Fruit fly (Drosophila melanogaster) whole organism, embryonic: ENCODE results near the gene RabX6.

Experiments used
- B-H1 ChIP-seq: fragments of 200-800 bp; sonication (Bioruptor generic); IDR thresholded peaks from 3 replicates; pipeline ENCODE4 v1.3.6; 2022; ENCODE audit warnings: missing biosample characterization, missing genetic modification characterization
- CG11456 ChIP-seq: fragments of 200-800 bp; sonication (Bioruptor generic); IDR thresholded peaks from 3 replicates; pipeline ENCODE4 v1.3.6; 2022; ENCODE audit warnings: missing biosample characterization, missing genetic modification characterization
- CG12236 ChIP-seq: fragments of 200-800 bp; sonication (Bioruptor generic); optimal IDR thresholded peaks from 2 replicates; lab custom pipeline; 2016; ENCODE audit warnings: missing biosample characterization, missing genetic modification characterization
- CG13296 ChIP-seq: fragments of 200-800 bp; sonication (Bioruptor generic); optimal IDR thresholded peaks from 3 replicates; lab custom pipeline; 2018; ENCODE audit warnings: missing biosample characterization, mild to moderate bottlenecking, missing genetic modification characterization
- CG13775 ChIP-seq: fragments of 200-800 bp; sonication (Bioruptor generic); optimal IDR thresholded peaks from 3 replicates; lab custom pipeline; 2017; ENCODE audit warnings: missing biosample characterization, mild to moderate bottlenecking, missing genetic modification characterization
- CG14965 ChIP-seq: fragments of 200-800 bp; sonication (Bioruptor generic); optimal IDR thresholded peaks from 2 replicates; lab custom pipeline; 2016; ENCODE audit warnings: missing biosample characterization, missing genetic modification characterization, borderline replicate concordance
- CG16813 ChIP-seq: fragments of 200-800 bp; sonication (Bioruptor generic); IDR thresholded peaks from 3 replicates; pipeline ENCODE4 v1.3.6; 2022; ENCODE audit warnings: missing biosample characterization, missing genetic modification characterization; ENCODE audit not compliant: partially characterized antibody
- CG17186 ChIP-seq: fragments of 200-800 bp; sonication (Bioruptor generic); optimal IDR thresholded peaks from 3 replicates; lab custom pipeline; 2017; ENCODE audit warnings: missing biosample characterization, missing genetic modification reagents, missing genetic modification characterization
- CG18011 ChIP-seq: fragments of 200-800 bp; sonication (Bioruptor generic); optimal IDR thresholded peaks from 2 replicates; lab custom pipeline; 2017; ENCODE audit warnings: missing biosample characterization, missing genetic modification characterization, mild to moderate bottlenecking, moderate library complexity, missing genotype
- CG2889 ChIP-seq: fragments of 200-800 bp; sonication (Bioruptor generic); IDR thresholded peaks from 3 replicates; pipeline ENCODE4 v1.3.6; 2022; ENCODE audit warnings: missing biosample characterization, missing genetic modification characterization
- CG3163 ChIP-seq: fragments of 200-800 bp; sonication (Bioruptor generic); optimal IDR thresholded peaks from 3 replicates; lab custom pipeline; 2016; ENCODE audit warnings: missing biosample characterization, missing genetic modification characterization
- CG34224 ChIP-seq: fragments of 200-800 bp; sonication (Bioruptor generic); IDR thresholded peaks from 3 replicates; pipeline ENCODE4 v1.3.6; 2022; ENCODE audit warnings: missing biosample characterization, missing genetic modification characterization; ENCODE audit not compliant: partially characterized antibody
- CG4282 ChIP-seq: fragments of 200-800 bp; sonication (Bioruptor generic); optimal IDR thresholded peaks from 2 replicates; lab custom pipeline; 2016; ENCODE audit warnings: missing biosample characterization, missing genetic modification characterization
- CG6765 ChIP-seq: fragments of 200-800 bp; sonication (Bioruptor generic); optimal IDR thresholded peaks from 3 replicates; lab custom pipeline; 2017; ENCODE audit warnings: missing biosample characterization, mild to moderate bottlenecking, missing genetic modification characterization
- CG6854 ChIP-seq: fragments of 200-800 bp; sonication (Bioruptor generic); optimal IDR thresholded peaks from 3 replicates; lab custom pipeline; 2017; ENCODE audit warnings: missing biosample characterization, mild to moderate bottlenecking, missing genetic modification characterization
- CG8765 ChIP-seq: fragments of 200-800 bp; sonication (Bioruptor generic); IDR thresholded peaks from 2 replicates; pipeline ENCODE4 v1.3.6; 2022; ENCODE audit warnings: missing biosample characterization, missing genetic modification characterization
- CG9609 ChIP-seq: fragments of 200-800 bp; sonication (Bioruptor generic); optimal IDR thresholded peaks from 3 replicates; lab custom pipeline; 2016; ENCODE audit warnings: missing biosample characterization, missing genetic modification characterization
- CrebB ChIP-seq: fragments of 200-800 bp; sonication (Bioruptor generic); optimal IDR thresholded peaks from 3 replicates; lab custom pipeline; 2018; ENCODE audit warnings: missing biosample characterization, mild to moderate bottlenecking, missing genetic modification characterization
- Doc3 ChIP-seq: fragments of 200-800 bp; sonication (Bioruptor generic); IDR thresholded peaks from 3 replicates; pipeline ENCODE4 v1.3.6; 2022; ENCODE audit warnings: missing biosample characterization, missing genetic modification characterization; ENCODE audit not compliant: partially characterized antibody
- Drgx ChIP-seq: fragments of 200-800 bp; sonication (Bioruptor generic); IDR thresholded peaks from 2 replicates; pipeline ENCODE4 v1.3.6; 2022; ENCODE audit warnings: missing biosample characterization, missing genetic modification characterization
- ERR ChIP-seq: fragments of 200-800 bp; sonication (Bioruptor generic); optimal IDR thresholded peaks from 2 replicates; lab custom pipeline; 2016; ENCODE audit warnings: missing biosample characterization, missing genetic modification characterization
- Fer1 ChIP-seq: fragments of 200-800 bp; sonication (Bioruptor generic); optimal IDR thresholded peaks from 2 replicates; lab custom pipeline; 2017; ENCODE audit warnings: missing biosample characterization, mild to moderate bottlenecking, missing genetic modification characterization
- HLH3B ChIP-seq: fragments of 200-800 bp; sonication (Bioruptor generic); IDR thresholded peaks from 2 replicates; pipeline ENCODE4 v1.3.6; 2022; ENCODE audit warnings: missing biosample characterization, missing genetic modification characterization
- Kr ChIP-seq: fragments of 200-800 bp; sonication (Bioruptor generic); optimal IDR thresholded peaks from 2 replicates; lab custom pipeline; 2017; ENCODE audit warnings: missing biosample characterization, mild to moderate bottlenecking, missing genetic modification characterization
- Mrtf ChIP-seq: fragments of 200-800 bp; sonication (Bioruptor generic); IDR thresholded peaks from 3 replicates; pipeline ENCODE4 v1.3.6; 2022; ENCODE audit warnings: missing biosample characterization, missing genetic modification characterization
- Nf-YC ChIP-seq: fragments of 200-800 bp; optimal IDR thresholded peaks from 3 replicates; lab custom pipeline; 2019; ENCODE audit warnings: missing biosample characterization, mild to moderate bottlenecking, missing genetic modification characterization, moderate library complexity
- Optix ChIP-seq: fragments of 200-800 bp; sonication (Bioruptor generic); IDR thresholded peaks from 3 replicates; pipeline ENCODE4 v1.3.6; 2022; ENCODE audit warnings: missing biosample characterization, missing genetic modification characterization
- ab ChIP-seq: fragments of 200-800 bp; sonication (Bioruptor generic); optimal IDR thresholded peaks from 2 replicates; lab custom pipeline; 2016; ENCODE audit warnings: missing biosample characterization, missing genetic modification characterization
- al ChIP-seq: fragments of 200-800 bp; sonication (Bioruptor generic); IDR thresholded peaks from 2 replicates; pipeline ENCODE4 v1.3.6; 2022; ENCODE audit warnings: missing biosample characterization, missing genetic modification characterization
- br ChIP-seq: fragments of >200 bp; optimal IDR thresholded peaks from 2 replicates; lab custom pipeline; 2017
- chn ChIP-seq: fragments of 200-800 bp; sonication (Bioruptor generic); optimal IDR thresholded peaks from 2 replicates; lab custom pipeline; 2016; ENCODE audit warnings: missing biosample characterization, missing genetic modification characterization
- da ChIP-seq: fragments of 200-800 bp; sonication (Bioruptor generic); optimal IDR thresholded peaks from 2 replicates; lab custom pipeline; 2016; ENCODE audit warnings: missing biosample characterization, missing genetic modification characterization
- dan ChIP-seq: fragments of 200-800 bp; sonication (Bioruptor generic); IDR thresholded peaks from 2 replicates; pipeline ENCODE4 v1.3.6; 2022; ENCODE audit warnings: missing biosample characterization, missing genetic modification characterization
- dpn ChIP-seq, 2 experiments: fragments of 200-800 bp; sonication (Bioruptor generic); optimal IDR thresholded peaks; 3 replicates each; lab custom pipeline; 2016; ENCODE audit warnings: missing biosample characterization in 2 of 2, missing genetic modification characterization in 2 of 2
- dysf ChIP-seq: fragments of 200-800 bp; sonication (Bioruptor generic); IDR thresholded peaks from 3 replicates; pipeline ENCODE4 v1.3.6; 2022; ENCODE audit warnings: missing biosample characterization, missing genetic modification characterization
- fd64A ChIP-seq: fragments of 200-800 bp; sonication (Bioruptor generic); optimal IDR thresholded peaks from 3 replicates; lab custom pipeline; 2018; ENCODE audit warnings: missing biosample characterization, mild to moderate bottlenecking, missing genetic modification characterization
- ftz-f1 ChIP-seq: fragments of 200-800 bp; sonication (Bioruptor generic); optimal IDR thresholded peaks from 2 replicates; lab custom pipeline; 2016; ENCODE audit warnings: missing biosample characterization, missing genetic modification characterization
- gro ChIP-seq: fragments of 200-800 bp; sonication (Bioruptor generic); optimal IDR thresholded peaks from 2 replicates; lab custom pipeline; 2016; ENCODE audit warnings: missing biosample characterization, missing genetic modification characterization
- her ChIP-seq: fragments of 200-800 bp; sonication (Bioruptor generic); optimal IDR thresholded peaks from 2 replicates; lab custom pipeline; 2016; ENCODE audit warnings: missing biosample characterization, missing genetic modification characterization
- inv ChIP-seq: fragments of 200-800 bp; sonication (Bioruptor generic); IDR thresholded peaks from 2 replicates; pipeline ENCODE4 v1.3.6; 2022; ENCODE audit warnings: missing biosample characterization, missing genetic modification characterization; ENCODE audit not compliant: partially characterized antibody
- nerfin-1 ChIP-seq: fragments of 200-800 bp; sonication (Bioruptor generic); optimal IDR thresholded peaks from 3 replicates; lab custom pipeline; 2019; ENCODE audit warnings: missing biosample characterization, mild to moderate bottlenecking, missing genetic modification characterization, moderate library complexity
- nerfin-2 ChIP-seq: fragments of 200-800 bp; sonication (Bioruptor generic); IDR thresholded peaks from 2 replicates; pipeline ENCODE4 v1.3.6; 2022; ENCODE audit warnings: missing biosample characterization, missing genetic modification characterization; ENCODE audit not compliant: partially characterized antibody
- onecut ChIP-seq: fragments of 200-800 bp; sonication (Bioruptor generic); IDR thresholded peaks from 2 replicates; pipeline ENCODE4 v1.3.6; 2022; ENCODE audit warnings: missing biosample characterization, missing genetic modification characterization
- otp ChIP-seq: fragments of 200-800 bp; sonication (Bioruptor generic); IDR thresholded peaks from 3 replicates; pipeline ENCODE4, ENCODE4 v1.3.6; 2022; ENCODE audit warnings: missing biosample characterization, missing genetic modification characterization
- pfk ChIP-seq: fragments of 200-800 bp; sonication (Bioruptor generic); optimal IDR thresholded peaks from 2 replicates; lab custom pipeline; 2018; ENCODE audit warnings: missing biosample characterization, mild to moderate bottlenecking, missing genetic modification characterization, moderate library complexity
- pita ChIP-seq: fragments of 200-800 bp; sonication (Bioruptor generic); optimal IDR thresholded peaks from 2 replicates; lab custom pipeline; 2017; ENCODE audit warnings: missing biosample characterization, mild to moderate bottlenecking, missing genetic modification characterization
- ro ChIP-seq: fragments of 200-800 bp; sonication (Bioruptor generic); IDR thresholded peaks from 2 replicates; pipeline ENCODE4 v1.3.6; 2022; ENCODE audit warnings: missing biosample characterization, missing genetic modification characterization
- seq ChIP-seq: fragments of 200-800 bp; sonication (Bioruptor generic); IDR thresholded peaks from 2 replicates; pipeline ENCODE4 v1.3.6; 2022; ENCODE audit warnings: missing biosample characterization, missing genetic modification characterization
- sqz ChIP-seq: fragments of 200-800 bp; sonication (Bioruptor generic); optimal IDR thresholded peaks from 3 replicates; lab custom pipeline; 2018; ENCODE audit warnings: missing biosample characterization, mild to moderate bottlenecking, missing genetic modification characterization
- tna ChIP-seq: fragments of 200-800 bp; sonication (Bioruptor generic); IDR thresholded peaks from 2 replicates; pipeline ENCODE4 v1.3.6; 2022; ENCODE audit warnings: missing biosample characterization, missing genetic modification characterization; ENCODE audit not compliant: partially characterized antibody
- toy ChIP-seq: fragments of 200-800 bp; sonication (Bioruptor generic); IDR thresholded peaks from 2 replicates; pipeline ENCODE4 v1.3.6; 2022; ENCODE audit warnings: missing biosample characterization, missing genetic modification characterization
- vnd ChIP-seq: fragments of 200-800 bp; sonication (Bioruptor generic); IDR thresholded peaks from 3 replicates; pipeline ENCODE4 v1.3.6; 2022; ENCODE audit warnings: missing biosample characterization, missing genetic modification characterization; ENCODE audit not compliant: partially characterized antibody

The RabX6 gene

DNA sequence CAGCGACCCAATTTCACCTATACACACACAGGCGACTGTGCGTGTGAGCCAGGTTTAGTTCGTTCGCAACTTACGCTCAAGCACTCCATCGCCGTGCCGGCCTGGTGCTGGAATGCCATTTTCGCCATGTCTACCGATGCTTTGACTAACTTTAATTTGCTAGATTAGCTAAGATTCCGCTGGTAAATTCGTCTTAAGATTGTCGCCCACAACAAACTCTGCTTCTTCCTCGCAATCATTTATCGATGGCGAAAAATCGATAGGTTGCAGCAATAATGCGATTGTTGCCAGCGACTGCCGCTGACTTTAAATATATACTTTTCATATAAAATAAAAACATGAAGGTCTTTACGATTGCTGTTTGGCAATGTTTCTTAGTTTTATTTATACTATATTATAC, 37.7 kb upstream of the RabX6 start, which contains the start of gene CG3402 (continued):
- TF ChIP-seq br (lab: Kevin White, UChicago), result no peak
- TF ChIP-seq vnd (GFP tag; lab: Robert Waterston, UW), result peak; percentile 65
- TF ChIP-seq CG8765, result no peak
- no peak for TF ChIP-seq ftz-f1 (GFP tag; lab: Kevin White, UChicago)
- no peak for TF ChIP-seq al (GFP tag; lab: Robert Waterston, UW)
- TF ChIP-seq tna (GFP tag; lab: Robert Waterston, UW), result peak; percentile 75
- TF ChIP-seq CG4282 (GFP tag; lab: Kevin White, UChicago), result no peak
- TF ChIP-seq CG6854 (GFP tag; lab: Kevin White, UChicago), result no peak
- no peak for TF ChIP-seq HLH3B (GFP tag; lab: Robert Waterston, UW)
- no peak for TF ChIP-seq Optix
- no peak for TF ChIP-seq Drgx
- no peak for TF ChIP-seq toy (GFP tag; lab: Robert Waterston, UW)
- TF ChIP-seq dan (GFP tag; lab: Robert Waterston, UW), result no peak
- no peak for TF ChIP-seq ro (GFP tag; lab: Robert Waterston, UW)
- no peak for TF ChIP-seq CG6765 (GFP tag; lab: Kevin White, UChicago)
- TF ChIP-seq gro (GFP tag; lab: Kevin White, UChicago), result no peak
- TF ChIP-seq CG2889 (GFP tag; lab: Robert Waterston, UW), result no peak
- TF ChIP-seq CG3163, result no peak
- TF ChIP-seq seq (GFP tag; lab: Robert Waterston, UW), result no peak
- no peak for TF ChIP-seq Nf-YC (tag; lab: Kevin White, UChicago)
- no peak for TF ChIP-seq CG12236 (GFP tag; lab: Kevin White, UChicago)
- TF ChIP-seq chn (GFP tag; lab: Kevin White, UChicago), result no peak
- no peak for TF ChIP-seq ERR (GFP tag; lab: Kevin White, UChicago)
- no peak for TF ChIP-seq CG13296 (GFP tag; lab: Kevin White, UChicago)
- no peak for TF ChIP-seq CG18011 (GFP tag; lab: Kevin White, UChicago)
- no peak for TF ChIP-seq ab
- no peak for TF ChIP-seq dysf (GFP tag; lab: Robert Waterston, UW)
- peak; percentile 68 for TF ChIP-seq CG16813 (GFP tag; lab: Robert Waterston, UW)
- peak; percentile 7 for TF ChIP-seq Fer1 (GFP tag; lab: Kevin White, UChicago)
- TF ChIP-seq nerfin-1 (tag; lab: Kevin White, UChicago), result peak; percentile 19
- no peak for TF ChIP-seq CrebB (tag; lab: Kevin White, UChicago)
- no peak for TF ChIP-seq B-H1 (GFP tag; lab: Robert Waterston, UW)
- TF ChIP-seq pita (GFP tag; lab: Kevin White, UChicago), result no peak
- no peak for TF ChIP-seq otp (GFP tag; lab: Robert Waterston, UW)
- no peak for TF ChIP-seq Mrtf (GFP tag; lab: Robert Waterston, UW)
- no peak; the same call in none of the 2 replicates for TF ChIP-seq inv
- peak; percentile 67; the same call in 1 of the 2 replicates for TF ChIP-seq onecut
- no peak for TF ChIP-seq sqz (GFP tag; lab: Kevin White, UChicago)
- TF ChIP-seq CG17186 (GFP tag; lab: Kevin White, UChicago), result no peak
- TF ChIP-seq Doc3 (GFP tag; lab: Robert Waterston, UW), result peak; percentile 72
- no peak for TF ChIP-seq Kr (GFP tag; lab: Kevin White, UChicago)
- TF ChIP-seq CG9609 (GFP tag; lab: Kevin White, UChicago), result no peak
- TF ChIP-seq dpn (GFP tag; optimal IDR thresholded peaks at IDR 0.05; lab: Kevin White, UChicago), result no peak
- TF ChIP-seq her (GFP tag; lab: Kevin White, UChicago), result no peak
- TF ChIP-seq CG13775 (GFP tag; lab: Kevin White, UChicago), result no peak
- no peak for TF ChIP-seq CG11456 (GFP tag; lab: Robert Waterston, UW)
- TF ChIP-seq pfk (GFP tag; lab: Kevin White, UChicago), result no peak
- peak; percentile 53; the same call in 1 of the 2 replicates for TF ChIP-seq nerfin-2 (GFP tag; lab: Robert Waterston, UW)
- TF ChIP-seq da, result no peak
- TF ChIP-seq CG34224 (GFP tag; lab: Robert Waterston, UW), result no peak; the same call in none of the 3 replicates
- no peak for TF ChIP-seq fd64A
- no peak for TF ChIP-seq CG14965 (GFP tag; lab: Kevin White, UChicago)
